Fruit fly (Drosophila melanogaster) whole organism, embryonic: ENCODE measurements around the gene pps.

Experiments used
- C15 ChIP-seq: fragments of 200-800 bp; sonication (Bioruptor generic); IDR thresholded peaks from 3 replicates; pipeline ENCODE4 v1.3.6; 2022; ENCODE audit warnings: missing biosample characterization, missing genetic modification characterization
- CG11085 ChIP-seq: fragments of 200-800 bp; sonication (Bioruptor generic); IDR thresholded peaks from 2 replicates; pipeline ENCODE4 v1.3.6; 2022; ENCODE audit warnings: missing biosample characterization, missing genetic modification characterization
- CG2199 ChIP-seq: fragments of 200-800 bp; sonication (Bioruptor generic); IDR thresholded peaks from 3 replicates; pipeline ENCODE4 v1.3.6; 2022; ENCODE audit warnings: missing biosample characterization, missing genetic modification characterization
- CG8089 ChIP-seq: fragments of 200-800 bp; sonication (Bioruptor generic); optimal IDR thresholded peaks from 3 replicates; lab custom pipeline; 2016; ENCODE audit warnings: missing biosample characterization, missing genetic modification characterization
- Dp ChIP-seq: fragments of 200-800 bp; sonication (Bioruptor generic); optimal IDR thresholded peaks from 2 replicates; lab custom pipeline; 2018; ENCODE audit warnings: missing biosample characterization, mild to moderate bottlenecking, missing genetic modification characterization, moderate library complexity
- Lpt ChIP-seq: fragments of >200 bp; optimal IDR thresholded peaks from 2 replicates; lab custom pipeline; 2018; ENCODE audit warnings: missing biosample characterization, missing genetic modification characterization
- Mad ChIP-seq: fragments of 200-800 bp; sonication (Bioruptor generic); optimal IDR thresholded peaks from 2 replicates; lab custom pipeline; 2016; ENCODE audit warnings: missing biosample characterization, missing genetic modification characterization
- schlank ChIP-seq: fragments of 200-800 bp; sonication (Bioruptor generic); optimal IDR thresholded peaks from 2 replicates; lab custom pipeline; 2018; ENCODE audit warnings: missing biosample characterization, mild to moderate bottlenecking, missing genetic modification characterization
- slp2 ChIP-seq: fragments of 200-800 bp; sonication (Bioruptor generic); optimal IDR thresholded peaks from 2 replicates; lab custom pipeline; 2016; ENCODE audit warnings: missing biosample characterization, missing genetic modification characterization
- stc ChIP-seq: fragments of 200-800 bp; sonication (Bioruptor generic); IDR thresholded peaks from 2 replicates; pipeline ENCODE4 v1.3.6; 2022; ENCODE audit warnings: missing biosample characterization, missing genetic modification characterization
- tap ChIP-seq: fragments of 200-800 bp; optimal IDR thresholded peaks from 3 replicates; lab custom pipeline; 2019; ENCODE audit warnings: missing biosample characterization, mild to moderate bottlenecking, missing genetic modification characterization, moderate library complexity
- trem ChIP-seq: fragments of 200-800 bp; optimal IDR thresholded peaks from 3 replicates; lab custom pipeline; 2019; ENCODE audit warnings: missing biosample characterization, mild to moderate bottlenecking, missing genetic modification characterization, moderate library complexity
- usp ChIP-seq: fragments of >200 bp; optimal IDR thresholded peaks from 2 replicates; lab custom pipeline; 2017; ENCODE audit warnings: missing biosample characterization, missing genetic modification characterization

DNA sequence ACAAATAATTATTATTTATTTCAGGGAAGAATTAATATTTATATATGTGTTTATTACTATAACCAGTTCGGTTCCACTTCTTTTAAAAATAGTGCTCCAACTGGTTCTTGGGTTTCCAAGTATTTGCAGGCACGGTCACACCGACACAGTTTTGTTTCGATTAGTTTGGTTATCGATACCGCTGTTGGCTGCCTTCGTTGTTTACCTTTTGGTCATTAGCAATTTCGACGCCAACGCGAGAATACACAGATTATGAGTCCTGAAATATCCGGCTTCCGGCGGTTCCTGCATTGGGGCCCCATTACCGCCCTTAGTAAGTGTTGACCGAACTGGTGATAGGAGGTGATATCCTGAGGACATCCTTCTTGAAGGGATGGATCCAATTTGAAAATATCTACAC is 5.5 kb upstream of the pps start, which contains the start of gene CG5196:
- no peak for TF ChIP-seq Lpt (GFP tag; lab: Kevin White, UChicago)
- peak; percentile 80 for TF ChIP-seq Dp
- TF ChIP-seq CG8089 (GFP tag; lab: Kevin White, UChicago) = no peak
- no peak for TF ChIP-seq CG2199 (GFP tag; lab: Robert Waterston, UW)
- TF ChIP-seq slp2 = no peak
- no peak for TF ChIP-seq CG11085 (GFP tag; lab: Robert Waterston, UW)
- 0 out of 2 replicates have a peak, but pooled peaks have one; percentile 25 for TF ChIP-seq stc (GFP tag; lab: Robert Waterston, UW)
- TF ChIP-seq tap = no peak
- TF ChIP-seq Mad (GFP tag; lab: Kevin White, UChicago) = no peak
- peak; percentile 76 for TF ChIP-seq trem (tag; lab: Kevin White, UChicago)
- TF ChIP-seq usp (GFP tag; lab: Kevin White, UChicago) = no peak
- TF ChIP-seq C15 (GFP tag; lab: Robert Waterston, UW) = no peak
- TF ChIP-seq schlank (tag; lab: Kevin White, UChicago) = no peak
